Fruit fly (Drosophila melanogaster) whole organism, adult: ENCODE results near the gene CG34282.

ENCODE experiments used
- CG11617 ChIP-seq: fragments of 200-800 bp; sonication (Bioruptor generic); optimal IDR thresholded peaks from 2 replicates; lab custom pipeline; 2017; ENCODE audit warnings: mild to moderate bottlenecking, missing biosample characterization, missing genetic modification reagents, missing genetic modification characterization
- CG7101 ChIP-seq: fragments of 200-800 bp; sonication (Bioruptor generic); optimal IDR thresholded peaks from 2 replicates; lab custom pipeline; 2018; ENCODE audit warnings: missing biosample characterization, mild to moderate bottlenecking, missing genetic modification characterization, moderate library complexity
- Clk ChIP-seq: fragments of 200-800 bp; sonication (Bioruptor generic); optimal IDR thresholded peaks from 2 replicates; lab custom pipeline; 2017; ENCODE audit warnings: missing biosample characterization, missing genetic modification characterization
- Crg-1 ChIP-seq: fragments of 200-800 bp; sonication (Bioruptor generic); optimal IDR thresholded peaks from 2 replicates; lab custom pipeline; 2016; ENCODE audit warnings: missing biosample characterization, missing genetic modification characterization
- Hr96 ChIP-seq: fragments of 200-800 bp; sonication (Bioruptor generic); optimal IDR thresholded peaks from 2 replicates; lab custom pipeline; 2016; ENCODE audit warnings: missing biosample characterization, missing genetic modification characterization
- Mnt ChIP-seq: fragments of 200-800 bp; sonication (Bioruptor generic); optimal IDR thresholded peaks from 2 replicates; lab custom pipeline; 2016; ENCODE audit warnings: missing biosample characterization, mild to moderate bottlenecking, missing genetic modification characterization
- bab1 ChIP-seq: fragments of 200-800 bp; sonication (Bioruptor generic); optimal IDR thresholded peaks from 3 replicates; lab custom pipeline; 2019; ENCODE audit warnings: missing biosample characterization, mild to moderate bottlenecking, missing genetic modification characterization, moderate library complexity
- cnc ChIP-seq, 2 experiments: fragments of >200 bp; optimal IDR thresholded peaks; 2 replicates each; lab custom pipeline; 2017
- kay ChIP-seq: fragments of 200-800 bp; sonication (Bioruptor generic); peaks from one replicate; lab custom pipeline; 2016; ENCODE audit warnings: missing biosample characterization, missing genetic modification characterization, borderline replicate concordance
- ovo ChIP-seq: fragments of 200-800 bp; sonication (Bioruptor generic); optimal IDR thresholded peaks from 2 replicates; lab custom pipeline; 2016; ENCODE audit warnings: missing biosample characterization, missing genetic modification characterization
- pad ChIP-seq: fragments of 200-800 bp; sonication (Bioruptor generic); optimal IDR thresholded peaks from 3 replicates; lab custom pipeline; 2017; ENCODE audit warnings: missing biosample characterization, missing genetic modification characterization, mild to moderate bottlenecking, moderate library complexity, missing genetic modification reagents
- tj ChIP-seq: fragments of 200-800 bp; sonication (Bioruptor generic); optimal IDR thresholded peaks from 3 replicates; lab custom pipeline; 2017; ENCODE audit warnings: missing biosample characterization, mild to moderate bottlenecking, missing genetic modification characterization, moderate library complexity

DNA sequence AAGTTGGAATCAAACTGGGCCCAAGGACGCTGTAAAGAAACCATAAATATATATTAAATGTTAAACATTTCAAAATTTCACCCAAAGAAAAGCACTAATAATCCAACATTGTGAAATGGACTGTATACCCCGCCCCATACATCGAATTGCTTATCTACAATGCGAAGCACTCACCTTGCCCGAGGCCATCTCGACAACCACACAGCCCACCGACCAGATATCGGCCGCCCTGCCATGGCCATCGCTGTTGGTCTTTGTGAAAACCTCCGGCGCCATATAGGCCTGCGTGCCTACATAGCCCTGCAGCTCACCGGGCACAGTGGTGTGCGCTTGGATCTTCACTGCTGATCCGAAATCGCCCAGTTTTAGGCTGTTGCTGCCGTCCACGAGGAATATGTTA is 38.5 kb downstream of the CG34282 start:
- TF ChIP-seq cnc (optimal IDR thresholded peaks at IDR 0.05; lab: Kevin White, UChicago): no peak
- TF ChIP-seq Crg-1: no peak
- TF ChIP-seq bab1 (GFP tag; lab: Kevin White, UChicago): no peak
- no peak for TF ChIP-seq ovo
- TF ChIP-seq Mnt (GFP tag; lab: Kevin White, UChicago): no peak
- TF ChIP-seq pad: no peak
- no peak for TF ChIP-seq kay (GFP tag; lab: Kevin White, UChicago)
- no peak for TF ChIP-seq tj
- no peak for TF ChIP-seq CG11617 (GFP tag; lab: Kevin White, UChicago)
- TF ChIP-seq CG7101 (tag; lab: Kevin White, UChicago): no peak
- TF ChIP-seq Hr96 (GFP tag; lab: Kevin White, UChicago): no peak
- TF ChIP-seq Clk (GFP tag; lab: Kevin White, UChicago): no peak
